Worm (Caenorhabditis elegans) whole organism, L2 larva: ENCODE data around the gene R10E12.2.

ENCODE experiments used
- ama-1 ChIP-seq: fragments of 150-350 bp; optimal IDR thresholded peaks from 2 replicates; lab custom pipeline; 2018; ENCODE audit warnings: inconsistent platforms
- nhr-11 ChIP-seq: fragments of 150-350 bp; optimal IDR thresholded peaks from 2 replicates; lab custom pipeline; 2014; ENCODE audit warnings: missing biosample characterization, missing genetic modification characterization
- sma-9 ChIP-seq, 2 experiments: fragments of 150-350 bp in 1 of 2; sonication (generic microtip) in 1 of 2; optimal IDR thresholded peaks; 2 replicates each; lab custom pipeline; 2014 to 2016; ENCODE audit warnings: missing genetic modification characterization in 2 of 2, mild to moderate bottlenecking in 1 of 2, missing biosample characterization in 1 of 2, missing compliant biosample characterization in 1 of 2, missing genetic modification reagents in 1 of 2, moderate library complexity in 1 of 2
- unc-39 ChIP-seq: fragments of 150-350 bp; optimal IDR thresholded peaks from 2 replicates; lab custom pipeline; 2014; ENCODE audit warnings: missing biosample characterization, missing genetic modification characterization
- ztf-11 ChIP-seq: sonication (generic microtip); optimal IDR thresholded peaks from 2 replicates; lab custom pipeline; 2017; ENCODE audit warnings: missing biosample characterization, missing genetic modification characterization
- ztf-4 ChIP-seq: fragments of 150-350 bp; optimal IDR thresholded peaks from 2 replicates; lab custom pipeline; 2014; ENCODE audit warnings: missing biosample characterization, missing genetic modification characterization

DNA sequence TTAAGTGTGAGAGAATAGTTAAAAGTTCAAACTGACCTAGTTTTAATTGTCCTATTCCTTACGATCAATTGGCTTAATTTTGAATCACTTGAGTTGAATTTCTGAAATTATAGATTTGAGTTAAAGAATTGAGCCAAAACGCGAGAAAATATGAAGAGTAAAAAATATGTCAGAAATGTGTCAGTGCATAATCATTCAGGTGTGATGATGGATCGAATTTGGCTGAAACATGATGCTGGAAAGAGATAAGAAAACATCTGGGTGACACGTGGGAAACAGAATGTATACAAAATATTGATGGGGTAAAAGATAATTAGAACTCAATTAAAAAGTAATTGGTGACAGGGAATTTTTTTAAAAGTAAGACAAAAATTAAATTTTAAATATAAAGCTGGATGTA lies at the start of gene R10E12.2:
- TF ChIP-seq ztf-4 (tag; lab: Kevin White, UChicago) (no peak), ama-1 (lab: Kevin White, UChicago) (no peak), unc-39 (no peak), ztf-11 (tag; lab: Kevin White, UChicago) (no peak), sma-9 (GFP tag; optimal IDR thresholded peaks at IDR 0.05; lab: Kevin White, UChicago) (no peak), sma-9 (tag; optimal IDR thresholded peaks at IDR 0.05; lab: Kevin White, UChicago) (no peak), nhr-11 (tag; lab: Kevin White, UChicago) (no peak)
